Fruit fly (Drosophila melanogaster): Measurements from ENCODE around the gene CG11714.

Gene CG11714

DNA sequence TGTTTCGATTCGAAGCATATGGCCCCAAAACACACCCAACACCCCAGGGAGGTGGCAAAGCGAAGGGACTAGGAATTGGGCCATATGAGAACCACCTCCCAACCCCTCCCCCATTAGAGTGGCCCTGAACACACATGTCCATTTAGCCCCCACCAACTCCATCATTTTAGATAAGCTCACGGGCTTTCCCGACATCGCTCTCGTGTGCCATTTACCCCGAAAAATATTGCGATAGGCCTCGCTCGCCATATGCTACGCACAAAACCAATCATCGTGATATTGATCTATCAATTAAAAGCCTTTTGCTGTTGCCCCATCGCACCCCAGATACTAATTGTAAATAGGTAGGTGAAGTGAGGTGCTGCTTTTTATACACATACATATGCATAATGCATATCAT, 7.9 kb upstream of the CG11714 start:
- TF ChIP-seq CG17801 (GFP tag; optimal IDR thresholded peaks at IDR 0.05; ENCODE audit: partially characterized antibody) = no peak

- TF ChIP-seq CG17801 (GFP tag; optimal IDR thresholded peaks at IDR 0.05; ENCODE audit: partially characterized antibody) = no peak
Observed at dm6 chr3L:11529707-11530106, 7.2 kb upstream of the CG11714 start.

- TF ChIP-seq CG17801 (GFP tag; optimal IDR thresholded peaks at IDR 0.05; ENCODE audit: partially characterized antibody) = no peak
Observed at dm6 chr3L:11528397-11528923, 5.9 kb upstream of the CG11714 start.

- TF ChIP-seq CG17801 (GFP tag; optimal IDR thresholded peaks at IDR 0.05; ENCODE audit: partially characterized antibody) = no peak
Observed at dm6 chr3L:11526644-11527184, 4.2 kb upstream of the CG11714 start.

DNA sequence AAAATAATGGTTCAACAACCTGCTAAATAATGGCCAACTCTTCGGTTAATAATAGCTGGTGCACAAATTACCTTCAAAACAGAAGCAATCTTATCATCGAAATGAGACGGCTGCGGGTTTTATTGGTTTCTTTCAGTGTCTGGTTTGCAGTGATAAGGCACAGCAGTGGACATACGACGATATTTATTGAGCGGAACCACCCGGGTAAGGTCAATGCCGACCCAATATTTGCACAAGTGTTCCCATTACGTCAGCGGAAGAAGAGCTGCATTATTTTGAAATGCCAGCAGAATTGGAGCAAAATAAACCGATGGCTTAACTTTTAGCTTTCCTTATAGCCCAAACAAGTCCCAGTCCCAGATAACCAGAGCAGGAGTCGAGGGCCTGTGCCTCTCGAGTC, 3.3 kb upstream of the CG11714 start:
- no peak for TF ChIP-seq CG17801 (GFP tag; optimal IDR thresholded peaks at IDR 0.05; ENCODE audit: partially characterized antibody)

- peak; percentile 5 for TF ChIP-seq CG17801 (GFP tag; optimal IDR thresholded peaks at IDR 0.05; ENCODE audit: partially characterized antibody)
Observed at dm6 chr3L:11523286-11523685, 773 bp upstream of the CG11714 start.

DNA sequence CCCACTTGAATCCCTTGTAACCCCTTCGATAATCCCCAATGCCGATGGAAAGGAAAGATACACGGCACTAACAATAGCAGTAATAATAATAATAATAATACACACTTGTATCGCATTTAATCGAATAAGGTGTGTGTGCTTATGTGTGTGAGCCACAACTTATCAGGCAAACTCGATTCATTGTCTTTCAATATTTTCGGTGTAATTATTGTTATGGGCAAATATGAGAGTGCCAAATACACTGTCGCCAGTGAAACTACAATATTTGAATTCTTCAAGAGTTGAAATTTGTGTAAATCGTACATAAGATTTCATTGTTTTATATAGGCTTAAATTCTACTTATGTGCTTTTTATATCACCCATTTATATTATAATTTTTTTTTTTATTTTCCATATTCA, 6.3 kb downstream of the CG11714 start:
- TF ChIP-seq CG17801 (GFP tag; optimal IDR thresholded peaks at IDR 0.05; ENCODE audit: partially characterized antibody) = no peak

DNA sequence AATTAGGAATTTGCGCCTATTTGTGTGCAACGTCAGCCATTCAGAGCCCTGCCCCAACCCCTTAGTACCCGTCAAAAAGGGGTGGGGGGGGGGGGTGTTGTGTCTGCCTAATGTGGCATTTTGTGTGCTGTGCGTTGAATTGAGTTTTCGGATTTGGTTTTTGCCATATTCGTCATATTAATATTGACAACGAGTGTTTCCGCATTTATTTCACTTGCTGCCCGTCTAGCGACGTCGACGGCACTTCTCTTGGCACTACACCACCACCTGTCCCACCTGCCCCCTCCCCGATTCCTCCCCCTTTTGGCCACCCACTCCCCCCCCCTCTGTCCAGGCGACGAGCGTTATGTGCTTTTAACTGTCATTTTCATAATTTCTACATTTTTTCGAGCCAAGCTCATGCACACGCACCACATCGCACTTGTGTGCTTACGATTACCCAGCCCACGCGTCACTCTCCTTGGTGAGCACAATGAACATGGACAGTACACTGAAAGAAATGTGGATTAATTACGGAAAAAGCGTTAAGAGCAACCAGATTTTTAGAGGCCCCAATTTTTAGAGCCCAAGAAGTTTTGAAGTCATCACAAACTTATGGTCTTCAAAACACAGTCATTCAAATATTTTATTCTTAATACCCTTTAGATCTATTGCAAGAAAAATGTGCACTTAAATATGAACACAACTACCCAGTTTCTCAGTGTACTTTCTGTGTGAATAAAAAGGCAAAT, 7.0 kb downstream of the CG11714 start:
- no peak for TF ChIP-seq CG17801 (GFP tag; optimal IDR thresholded peaks at IDR 0.05; ENCODE audit: partially characterized antibody)

DNA sequence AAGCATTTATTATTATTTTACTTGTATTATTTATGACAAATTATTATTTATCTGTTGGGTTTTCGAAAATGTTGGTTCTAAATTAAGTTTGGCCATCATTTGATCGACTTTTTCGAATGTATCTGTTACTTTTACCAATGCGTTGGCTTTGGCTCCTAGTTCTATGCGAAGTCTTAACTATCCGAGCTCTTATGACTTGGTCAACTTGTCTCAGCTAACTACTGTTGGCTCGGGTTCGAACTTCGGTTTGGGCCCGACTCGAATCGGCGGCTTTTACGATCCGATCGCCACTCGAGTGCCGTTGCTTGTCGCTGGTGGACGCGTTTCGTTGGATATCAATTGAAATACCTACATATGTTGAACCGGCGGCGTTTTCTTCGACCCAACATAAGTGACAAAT, 9.1 kb downstream of the CG11714 start, which contains the start of gene CG7512:
Gene CG7512, plus strand, starts transcription at position 301 of the 400 bp plus-strand sequence.
- no peak for TF ChIP-seq CG17801 (GFP tag; optimal IDR thresholded peaks at IDR 0.05; ENCODE audit: partially characterized antibody)

- TF ChIP-seq CG17801 (GFP tag; optimal IDR thresholded peaks at IDR 0.05; ENCODE audit: partially characterized antibody) = no peak
Observed at dm6 chr3L:11511921-11512320, 10.6 kb downstream of the CG11714 start, which contains the start of gene Sgs3. Gene Sgs3, plus strand, starts transcription at chr3L:11512221.

DNA sequence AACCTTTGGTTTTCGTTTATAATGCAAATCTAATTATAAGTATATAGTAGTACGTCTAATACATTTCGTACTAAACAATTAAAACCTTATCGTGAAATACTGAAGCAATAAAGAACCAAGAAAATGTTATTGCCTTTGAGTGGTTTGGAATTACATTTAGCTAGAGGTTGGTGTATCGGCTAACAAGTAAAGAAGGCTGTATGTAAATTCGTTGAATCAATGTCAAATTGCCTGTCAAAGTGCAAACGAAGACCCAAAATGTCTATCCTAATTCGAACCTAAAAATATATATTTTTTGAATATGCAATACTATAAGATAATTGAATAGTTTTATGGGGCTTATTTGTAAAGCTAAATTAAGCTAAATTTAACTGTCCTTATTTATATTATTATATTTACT, 11.3 kb downstream of the CG11714 start:
- no peak for TF ChIP-seq CG17801 (GFP tag; optimal IDR thresholded peaks at IDR 0.05; ENCODE audit: partially characterized antibody)

DNA sequence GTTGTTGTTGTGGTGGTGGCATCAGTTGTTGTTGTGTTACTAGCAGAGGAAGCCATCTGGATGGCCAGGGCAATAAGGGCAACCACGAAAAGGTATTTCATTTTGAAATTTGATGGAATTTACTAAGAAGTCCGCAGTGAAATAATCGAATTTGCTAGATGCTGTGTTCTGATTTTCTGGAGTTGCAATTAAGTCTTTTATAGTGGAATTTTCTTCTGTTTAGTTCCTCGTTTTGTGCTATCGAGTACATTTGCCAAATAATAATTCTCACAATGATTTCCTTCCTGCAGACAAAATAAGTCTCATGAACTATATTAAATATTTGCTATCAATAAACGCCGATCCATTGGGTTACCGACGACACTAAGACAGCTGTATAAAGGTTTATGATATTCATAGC, 12.0 kb downstream of the CG11714 start, which contains the start of gene CG33272:
Gene CG33272, minus strand, starts transcription at position 101 of the 400 bp plus-strand sequence.
- no peak for TF ChIP-seq CG17801 (GFP tag; optimal IDR thresholded peaks at IDR 0.05; ENCODE audit: partially characterized antibody)

- TF ChIP-seq CG17801 (GFP tag; optimal IDR thresholded peaks at IDR 0.05; ENCODE audit: partially characterized antibody) = no peak
Observed at dm6 chr3L:11509294-11509911, 13.1 kb downstream of the CG11714 start, which contains the start of the genes Sgs8 and Sgs7. Gene Sgs8, minus strand, starts transcription at chr3L:11509394. Gene Sgs7, plus strand, starts transcription at chr3L:11509861.

DNA sequence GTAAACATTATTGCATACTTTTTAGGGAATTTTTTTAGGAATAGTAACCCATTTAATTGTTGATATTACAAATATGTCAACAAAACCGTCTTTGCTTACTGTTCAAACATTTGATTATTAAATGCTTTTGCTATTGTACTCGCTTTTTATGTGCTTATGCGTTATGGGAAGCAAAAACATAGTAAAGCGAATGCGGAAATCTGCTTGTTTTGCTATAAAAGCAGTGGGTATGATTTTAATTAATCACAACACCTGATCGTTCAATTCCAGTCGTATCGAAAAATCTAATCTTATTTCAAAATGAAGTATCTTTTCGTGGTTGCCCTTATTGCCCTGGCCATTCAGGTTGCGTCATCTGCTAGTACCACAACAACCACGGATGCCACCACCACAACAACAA, 14.2 kb downstream of the CG11714 start, which contains the start of gene CG33500:
Gene CG33500, plus strand, starts transcription at position 301 of the 400 bp plus-strand sequence.
- TF ChIP-seq CG17801 (GFP tag; optimal IDR thresholded peaks at IDR 0.05; ENCODE audit: partially characterized antibody) = no peak

dm6 chr3L:11493090-11493807, 29.3 kb downstream of the CG11714 start:
- TF ChIP-seq CG17801 (GFP tag; optimal IDR thresholded peaks at IDR 0.05; ENCODE audit: partially characterized antibody) = peak; percentile 34
